Worm (Caenorhabditis elegans): ENCODE data around the gene fshr-1.

fshr-1 gene

ce11 chrV:9871339-9871738 is 18.3 kb upstream of the fshr-1 start, which contains the start of gene srab-18:
Gene srab-18, minus strand, starts transcription at chrV:9871439.
- TF ChIP-seq ztf-29 (GFP tag; IDR thresholded peaks at IDR 0.05) (no peak), ztf-23 (GFP tag; IDR thresholded peaks at IDR 0.05) (no peak), tab-1 (GFP tag; IDR thresholded peaks at IDR 0.05) (no peak), flt-1 (GFP tag; IDR thresholded peaks at IDR 0.05) (no peak)

- TF ChIP-seq cog-1 (tag; optimal IDR thresholded peaks at IDR 0.05) (no peak), flt-1 (GFP tag; IDR thresholded peaks at IDR 0.05) (no peak), T22C8.4 (GFP tag; IDR thresholded peaks at IDR 0.05) (no peak), ref-1 (GFP tag; conservative IDR thresholded peaks at IDR 0.05) (no peak), tab-1 (GFP tag; IDR thresholded peaks at IDR 0.05) (no peak), ztf-23 (GFP tag; IDR thresholded peaks at IDR 0.05) (no peak)
These were observed 10.2 kb upstream of the fshr-1 start, which contains the start of gene srab-26 for ce11 chrV:9879404-9879803. Gene srab-26, minus strand, starts transcription at chrV:9879504.

ce11 chrV:9879867-9880266 is 9.8 kb upstream of the fshr-1 start, which contains the start of gene sdz-31:
Gene sdz-31, plus strand, starts transcription at chrV:9880167.
- TF ChIP-seq ztf-29 (GFP tag; IDR thresholded peaks at IDR 0.05), result no peak
- no peak for TF ChIP-seq ref-1 (GFP tag; conservative IDR thresholded peaks at IDR 0.05)
- no peak for TF ChIP-seq T22C8.4 (GFP tag; IDR thresholded peaks at IDR 0.05)
- no peak for TF ChIP-seq tab-1 (GFP tag; IDR thresholded peaks at IDR 0.05)
- TF ChIP-seq cog-1 (tag; optimal IDR thresholded peaks at IDR 0.05), result no peak
- no peak for TF ChIP-seq med-1 (GFP tag; optimal IDR thresholded peaks at IDR 0.05; ENCODE audit: insufficient read depth)
- no peak for TF ChIP-seq flt-1 (GFP tag; IDR thresholded peaks at IDR 0.05)
- TF ChIP-seq klf-2 (GFP tag; conservative IDR thresholded peaks at IDR 0.05), result no peak
- TF ChIP-seq ztf-23 (GFP tag; IDR thresholded peaks at IDR 0.05), result no peak

ce11 chrV:9885918-9886488 is 3.6 kb upstream of the fshr-1 start, which contains the start of gene clp-9:
Gene clp-9, minus strand, starts transcription at chrV:9885968.
- TF ChIP-seq ztf-29 (GFP tag; IDR thresholded peaks at IDR 0.05), result no peak
- TF ChIP-seq ref-1 (GFP tag; conservative IDR thresholded peaks at IDR 0.05), result no peak
- no peak for TF ChIP-seq tab-1 (GFP tag; IDR thresholded peaks at IDR 0.05)
- no peak for TF ChIP-seq ztf-23 (GFP tag; IDR thresholded peaks at IDR 0.05)
- no peak for TF ChIP-seq klf-2 (GFP tag; conservative IDR thresholded peaks at IDR 0.05)
- no peak for TF ChIP-seq T22C8.4 (GFP tag; IDR thresholded peaks at IDR 0.05)
- TF ChIP-seq med-1 (GFP tag; optimal IDR thresholded peaks at IDR 0.05; ENCODE audit: insufficient read depth), result no peak
- TF ChIP-seq cog-1 (tag; optimal IDR thresholded peaks at IDR 0.05), result no peak
- no peak for TF ChIP-seq flt-1 (GFP tag; IDR thresholded peaks at IDR 0.05)

- no peak for TF ChIP-seq cog-1 (tag; optimal IDR thresholded peaks at IDR 0.05)
- TF ChIP-seq tab-1 (GFP tag; IDR thresholded peaks at IDR 0.05), result no peak
- no peak for TF ChIP-seq T22C8.4 (GFP tag; IDR thresholded peaks at IDR 0.05)
- TF ChIP-seq ztf-23 (GFP tag; IDR thresholded peaks at IDR 0.05), result no peak
- no peak for TF ChIP-seq ref-1 (GFP tag; conservative IDR thresholded peaks at IDR 0.05)
- TF ChIP-seq klf-2 (GFP tag; conservative IDR thresholded peaks at IDR 0.05), result no peak
- no peak for TF ChIP-seq flt-1 (GFP tag; IDR thresholded peaks at IDR 0.05)
- no peak for TF ChIP-seq ztf-29 (GFP tag; IDR thresholded peaks at IDR 0.05)
- no peak for TF ChIP-seq med-1 (GFP tag; optimal IDR thresholded peaks at IDR 0.05; ENCODE audit: insufficient read depth)
These were observed 9.6 kb downstream of the fshr-1 start, which contains the start of gene egl-47 for ce11 chrV:9899278-9899677. Gene egl-47, plus strand, starts transcription at chrV:9899578.

ce11 chrV:9901119-9901518 is 11.5 kb downstream of the fshr-1 start:
- TF ChIP-seq med-1 (GFP tag; optimal IDR thresholded peaks at IDR 0.05; ENCODE audit: insufficient read depth) (no peak), ztf-23 (GFP tag; IDR thresholded peaks at IDR 0.05) (no peak), ref-1 (GFP tag; conservative IDR thresholded peaks at IDR 0.05) (no peak), cog-1 (tag; optimal IDR thresholded peaks at IDR 0.05) (no peak), flt-1 (GFP tag; IDR thresholded peaks at IDR 0.05) (no peak), ztf-29 (GFP tag; IDR thresholded peaks at IDR 0.05) (no peak), klf-2 (GFP tag; conservative IDR thresholded peaks at IDR 0.05) (no peak), T22C8.4 (GFP tag; IDR thresholded peaks at IDR 0.05) (no peak), tab-1 (GFP tag; IDR thresholded peaks at IDR 0.05) (no peak)

- TF ChIP-seq flt-1 (GFP tag; IDR thresholded peaks at IDR 0.05) (no peak), med-1 (GFP tag; optimal IDR thresholded peaks at IDR 0.05; ENCODE audit: insufficient read depth) (no peak), tab-1 (GFP tag; IDR thresholded peaks at IDR 0.05) (no peak), klf-2 (GFP tag; conservative IDR thresholded peaks at IDR 0.05) (no peak), cog-1 (tag; optimal IDR thresholded peaks at IDR 0.05) (no peak), ztf-23 (GFP tag; IDR thresholded peaks at IDR 0.05) (no peak), ztf-29 (GFP tag; IDR thresholded peaks at IDR 0.05) (no peak), T22C8.4 (GFP tag; IDR thresholded peaks at IDR 0.05) (no peak), ref-1 (GFP tag; conservative IDR thresholded peaks at IDR 0.05) (no peak)
These were observed 16.5 kb downstream of the fshr-1 start, which contains the start of gene fipr-11 for ce11 chrV:9906115-9906514. Gene fipr-11, minus strand, starts transcription at chrV:9906215.

DNA sequence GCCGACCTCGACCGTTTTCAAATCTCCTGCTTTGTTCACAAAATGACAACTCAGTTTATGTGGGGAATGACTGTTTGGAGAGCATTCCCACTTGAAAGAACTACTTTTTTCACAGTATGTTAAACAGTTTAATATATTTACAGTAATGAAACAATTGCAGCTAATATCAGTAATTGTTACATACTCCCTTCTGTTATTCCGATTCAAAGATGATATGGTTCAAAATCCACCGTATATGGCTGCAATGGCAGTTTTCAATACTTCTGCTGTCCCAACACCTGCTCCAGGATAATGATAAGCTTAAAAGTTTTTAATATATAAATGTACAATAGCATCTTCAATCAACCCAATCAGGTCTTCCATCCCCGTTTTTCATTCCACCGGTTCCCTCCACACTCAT is 17.6 kb downstream of the fshr-1 start:
- TF ChIP-seq ztf-29 (GFP tag; IDR thresholded peaks at IDR 0.05), result no peak
- no peak for TF ChIP-seq ztf-23 (GFP tag; IDR thresholded peaks at IDR 0.05)
- TF ChIP-seq klf-2 (GFP tag; conservative IDR thresholded peaks at IDR 0.05), result no peak
- no peak for TF ChIP-seq tab-1 (GFP tag; IDR thresholded peaks at IDR 0.05)
- TF ChIP-seq cog-1 (tag; optimal IDR thresholded peaks at IDR 0.05), result no peak
- no peak for TF ChIP-seq med-1 (GFP tag; optimal IDR thresholded peaks at IDR 0.05; ENCODE audit: insufficient read depth)
- no peak for TF ChIP-seq ref-1 (GFP tag; conservative IDR thresholded peaks at IDR 0.05)
- TF ChIP-seq T22C8.4 (GFP tag; IDR thresholded peaks at IDR 0.05), result no peak

DNA sequence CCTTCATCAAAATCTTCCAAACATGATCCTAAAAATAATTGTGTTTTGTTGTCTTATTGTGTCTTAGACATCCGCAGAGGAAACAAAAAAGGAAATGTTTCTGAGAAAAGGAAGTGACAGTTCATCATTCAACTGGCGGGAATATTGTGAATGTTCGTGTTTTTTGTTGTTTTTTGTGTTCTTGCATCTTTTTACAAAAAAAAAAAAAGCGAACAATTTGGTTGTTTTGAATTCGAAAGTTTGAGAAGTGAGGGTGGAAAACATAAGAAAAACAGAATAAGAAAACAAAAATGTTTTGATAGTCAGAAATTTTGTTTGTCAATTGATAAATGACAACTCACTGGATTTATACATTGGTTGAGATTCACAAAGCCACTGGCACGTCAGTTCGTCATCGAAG is 20.0 kb downstream of the fshr-1 start:
- no peak for TF ChIP-seq cog-1 (tag; optimal IDR thresholded peaks at IDR 0.05)
- no peak for TF ChIP-seq ztf-29 (GFP tag; IDR thresholded peaks at IDR 0.05)
- TF ChIP-seq tab-1 (GFP tag; IDR thresholded peaks at IDR 0.05), result no peak
- TF ChIP-seq ztf-23 (GFP tag; IDR thresholded peaks at IDR 0.05), result no peak
- no peak for TF ChIP-seq klf-2 (GFP tag; conservative IDR thresholded peaks at IDR 0.05)

- TF ChIP-seq ztf-29 (GFP tag; IDR thresholded peaks at IDR 0.05) (no peak), flt-1 (GFP tag; IDR thresholded peaks at IDR 0.05) (no peak), ref-1 (GFP tag; conservative IDR thresholded peaks at IDR 0.05) (no peak), T22C8.4 (GFP tag; IDR thresholded peaks at IDR 0.05) (no peak), tab-1 (GFP tag; IDR thresholded peaks at IDR 0.05) (no peak), cog-1 (tag; optimal IDR thresholded peaks at IDR 0.05) (no peak), klf-2 (GFP tag; conservative IDR thresholded peaks at IDR 0.05) (no peak), med-1 (GFP tag; optimal IDR thresholded peaks at IDR 0.05; ENCODE audit: insufficient read depth) (no peak), ztf-23 (GFP tag; IDR thresholded peaks at IDR 0.05) (no peak)
These were observed 21.5 kb downstream of the fshr-1 start for ce11 chrV:9911165-9911564.

Measured in whole organism, midembryonic.